Fruit fly (Drosophila melanogaster): ENCODE results near the gene CG31342.

Gene CG31342

DNA sequence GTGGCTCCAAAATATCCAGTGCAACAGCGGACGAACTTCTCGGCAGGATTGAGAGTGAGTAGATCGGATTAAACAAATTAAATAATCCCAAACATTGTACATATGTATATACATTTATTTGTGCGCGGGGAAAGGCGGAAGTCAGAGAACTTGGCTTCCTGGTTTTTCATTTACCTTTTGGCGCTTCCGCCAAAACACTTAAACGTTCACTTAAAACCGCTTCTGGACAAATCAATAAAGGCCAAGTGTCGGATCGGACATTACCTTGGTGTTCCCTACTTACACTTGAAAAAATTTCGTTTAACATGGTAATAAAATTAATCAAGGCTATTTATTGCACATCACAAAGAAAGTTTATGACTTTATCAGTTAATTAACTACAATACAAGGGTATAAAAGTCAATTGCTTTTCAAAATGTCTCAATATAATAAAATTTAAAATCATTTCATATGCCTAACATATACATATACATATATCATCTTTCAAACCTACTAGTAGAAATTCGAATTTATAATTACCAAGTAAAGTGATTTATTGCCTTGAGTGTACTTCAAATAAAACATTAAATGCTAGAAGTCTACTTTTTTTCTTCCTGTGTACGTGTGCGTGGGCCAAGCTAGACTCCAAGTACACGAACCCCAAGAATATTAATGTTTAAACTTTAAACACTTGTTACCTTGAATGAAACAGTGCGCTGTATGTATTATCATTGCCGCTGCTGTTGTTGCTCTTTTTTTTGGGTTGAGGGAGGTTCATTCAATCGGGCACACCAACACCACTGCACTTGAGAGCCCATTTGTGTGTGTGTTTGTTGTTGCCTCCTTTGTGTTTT lies 4.3 kb upstream of the CG31342 start (continued):
- TF ChIP-seq TFAM (GFP tag; optimal IDR thresholded peaks at IDR 0.05): no peak
- no peak for TF ChIP-seq CG3847 (GFP tag; IDR thresholded peaks at IDR 0.05)
- no peak for TF ChIP-seq usp (GFP tag; optimal IDR thresholded peaks at IDR 0.05)
- peak; percentile 59 for TF ChIP-seq Xrp1 (GFP tag; IDR thresholded peaks at IDR 0.05)
- peak; percentile 78 for TF ChIP-seq dmrt99B (tag; optimal IDR thresholded peaks at IDR 0.05)
- no peak for TF ChIP-seq NC2β (GFP tag; optimal IDR thresholded peaks at IDR 0.05)
- no peak for TF ChIP-seq pzg (GFP tag; optimal IDR thresholded peaks at IDR 0.05)
- peak; percentile 59 for TF ChIP-seq CG14710 (tag; optimal IDR thresholded peaks at IDR 0.05)
- no peak for TF ChIP-seq ham (GFP tag; IDR thresholded peaks at IDR 0.05)
- TF ChIP-seq CG3995 (GFP tag; optimal IDR thresholded peaks at IDR 0.05): no peak
- TF ChIP-seq CG34224 (GFP tag; IDR thresholded peaks at IDR 0.05; ENCODE audit: partially characterized antibody): no peak
- peak in 1 of 2 experiments; percentile 29 for TF ChIP-seq chif (GFP tag; optimal IDR thresholded peaks at IDR 0.05)
- no peak for TF ChIP-seq CG9609 (GFP tag; optimal IDR thresholded peaks at IDR 0.05)
- peak; percentile 16 for TF ChIP-seq CG8944 (GFP tag; optimal IDR thresholded peaks at IDR 0.05)
- no peak for TF ChIP-seq h (optimal IDR thresholded peaks at IDR 0.05)
- peak; percentile 34; the same call in 1 of the 2 replicates for TF ChIP-seq Rx (GFP tag; IDR thresholded peaks at IDR 0.05)
- no peak for TF ChIP-seq Stat92E (GFP tag; optimal IDR thresholded peaks at IDR 0.05)
- peak; percentile 44 for TF ChIP-seq CG18476 (GFP tag; optimal IDR thresholded peaks at IDR 0.05)
- peak; percentile 17 for TF ChIP-seq CG10274 (GFP tag; optimal IDR thresholded peaks at IDR 0.05)
- TF ChIP-seq Atf3 (GFP tag; optimal IDR thresholded peaks at IDR 0.05): peak; percentile 44
- TF ChIP-seq gfzf (GFP tag; optimal IDR thresholded peaks at IDR 0.05): no peak
- TF ChIP-seq CHES-1-like (GFP tag; optimal IDR thresholded peaks at IDR 0.05): no peak
- TF ChIP-seq CG4360 (GFP tag; IDR thresholded peaks at IDR 0.05): peak; percentile 67
- peak; percentile 44 for TF ChIP-seq Hmr (GFP tag; optimal IDR thresholded peaks at IDR 0.05)
- TF ChIP-seq Chrac-16 (GFP tag; optimal IDR thresholded peaks at IDR 0.05): peak; percentile 48
- TF ChIP-seq hb (GFP tag; IDR thresholded peaks at IDR 0.05; ENCODE audit: partially characterized antibody): no peak
- peak; percentile 77 for TF ChIP-seq grau (tag; optimal IDR thresholded peaks at IDR 0.05)
- peak; percentile 19; the same call in 1 of the 4 replicates for TF ChIP-seq Gug (GFP tag; IDR thresholded peaks at IDR 0.05)
- peak; percentile 17 for TF ChIP-seq Usf (GFP tag; optimal IDR thresholded peaks at IDR 0.05)
- no peak; the same call in 1 of the 2 replicates for TF ChIP-seq CG9215 (GFP tag; IDR thresholded peaks at IDR 0.05)
- TF ChIP-seq Taf1 (GFP tag; IDR thresholded peaks at IDR 0.05): no peak
- TF ChIP-seq CG12391 (tag; optimal IDR thresholded peaks at IDR 0.05): peak; percentile 70
- peak; percentile 81 for TF ChIP-seq lab (GFP tag; optimal IDR thresholded peaks at IDR 0.05)
- TF ChIP-seq Xbp1 (GFP tag; optimal IDR thresholded peaks at IDR 0.05): peak; percentile 63
- no peak for TF ChIP-seq fru (optimal IDR thresholded peaks at IDR 0.05)
- no peak for TF ChIP-seq CG14860 (GFP tag; IDR thresholded peaks at IDR 0.05; ENCODE audit: partially characterized antibody)
- peak; percentile 38 for TF ChIP-seq CG10209 (GFP tag; optimal IDR thresholded peaks at IDR 0.05)
- TF ChIP-seq Sin3A (optimal IDR thresholded peaks at IDR 0.05): no peak
- TF ChIP-seq CG7928 (GFP tag; optimal IDR thresholded peaks at IDR 0.05): no peak
- TF ChIP-seq CG31441 (GFP tag; IDR thresholded peaks at IDR 0.05): no peak; the same call in 1 of the 2 replicates
- TF ChIP-seq tio (GFP tag; optimal IDR thresholded peaks at IDR 0.05): peak; percentile 70
- TF ChIP-seq pros (GFP tag; optimal IDR thresholded peaks at IDR 0.05): no peak
- TF ChIP-seq CG14014 (GFP tag; IDR thresholded peaks at IDR 0.05): peak; percentile 38; the same call in 1 of the 2 replicates
- TF ChIP-seq Ets65A (GFP tag): peak; percentile 18
- TF ChIP-seq otp (GFP tag; IDR thresholded peaks at IDR 0.05): no peak
- TF ChIP-seq PHDP (tag; optimal IDR thresholded peaks at IDR 0.05): peak; percentile 67
- no peak for TF ChIP-seq Hmx (GFP tag; optimal IDR thresholded peaks at IDR 0.05)
- TF ChIP-seq crol (GFP tag; IDR thresholded peaks at IDR 0.05): no peak
- peak; percentile 19 for TF ChIP-seq CG10462 (GFP tag; optimal IDR thresholded peaks at IDR 0.05)
- TF ChIP-seq Abd-B (GFP tag; optimal IDR thresholded peaks at IDR 0.05): peak; percentile 52
